Worm (Caenorhabditis elegans): ENCODE results near the gene F13B6.1.

DNA sequence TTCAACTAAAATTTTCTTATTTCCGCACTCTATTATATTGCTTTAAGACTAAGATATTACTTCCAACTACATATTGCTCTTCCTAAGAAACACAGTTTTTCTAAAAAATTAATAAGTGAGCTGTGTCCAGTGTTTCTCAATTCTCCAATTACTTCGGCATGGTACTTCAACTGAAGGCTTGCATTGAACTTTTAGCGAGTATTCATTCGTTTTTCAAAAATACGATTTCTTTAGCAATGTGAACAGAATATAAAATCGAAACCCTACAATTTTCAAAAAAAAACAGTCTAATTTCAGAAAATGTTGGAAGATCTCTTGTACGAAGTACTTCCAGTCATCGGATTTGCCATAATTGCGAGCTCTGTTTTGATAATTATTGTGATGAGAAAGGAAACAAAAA lies 35.4 kb upstream of the F13B6.1 start, which contains the start of gene srtx-1:
- TF ChIP-seq tab-1 (GFP tag; IDR thresholded peaks at IDR 0.05) (no peak), T22C8.4 (GFP tag; IDR thresholded peaks at IDR 0.05) (no peak), flt-1 (GFP tag; IDR thresholded peaks at IDR 0.05) (no peak), cog-1 (tag; optimal IDR thresholded peaks at IDR 0.05) (no peak)

All from whole organism, midembryonic.